Fruit fly (Drosophila melanogaster) whole organism, pupa: ENCODE data around the gene CG13021.

Source experiments
- CG10348 ChIP-seq: fragments of 200-800 bp; sonication (Bioruptor generic); IDR thresholded peaks from 2 replicates; pipeline ENCODE4 v1.3.6; 2022; ENCODE audit warnings: missing biosample characterization, missing genetic modification characterization
- CG13204 ChIP-seq: fragments of 200-800 bp; sonication (Bioruptor generic); optimal IDR thresholded peaks from 2 replicates; lab custom pipeline; 2018; ENCODE audit warnings: missing biosample characterization, mild to moderate bottlenecking, missing genetic modification characterization, moderate library complexity
- CG15710 ChIP-seq: fragments of 200-800 bp; sonication (Bioruptor generic); optimal IDR thresholded peaks from 2 replicates; lab custom pipeline; 2018; ENCODE audit warnings: missing biosample characterization, mild to moderate bottlenecking, missing genetic modification characterization, moderate library complexity
- CG17806 ChIP-seq: fragments of 200-800 bp; sonication (Bioruptor generic); optimal IDR thresholded peaks from 2 replicates; lab custom pipeline; 2018; ENCODE audit warnings: missing biosample characterization, mild to moderate bottlenecking, missing genetic modification characterization, moderate library complexity
- CG32121 ChIP-seq: fragments of 200-800 bp; sonication (Bioruptor generic); IDR thresholded peaks from 2 replicates; pipeline ENCODE4 v1.3.6; 2022; ENCODE audit warnings: missing biosample characterization, missing genetic modification characterization
- CG8301 ChIP-seq: fragments of 200-800 bp; sonication (Bioruptor generic); optimal IDR thresholded peaks from 2 replicates; lab custom pipeline; 2018; ENCODE audit warnings: missing biosample characterization, mild to moderate bottlenecking, missing genetic modification characterization
- CG9948 ChIP-seq: fragments of 200-800 bp; sonication (Bioruptor generic); optimal IDR thresholded peaks from 2 replicates; lab custom pipeline; 2018; ENCODE audit warnings: missing biosample characterization, mild to moderate bottlenecking, missing genetic modification characterization, moderate library complexity
- EcR ChIP-seq: fragments of 200-800 bp; sonication (Bioruptor generic); optimal IDR thresholded peaks from 3 replicates; lab custom pipeline; 2019; ENCODE audit warnings: missing biosample characterization, missing genetic modification characterization, mild to moderate bottlenecking, moderate library complexity, missing genetic modification reagents
- Ets98B ChIP-seq: fragments of 200-800 bp; sonication (Bioruptor generic); IDR thresholded peaks from 2 replicates; pipeline ENCODE4 v1.3.6; 2022; ENCODE audit warnings: missing biosample characterization, missing genetic modification characterization
- Pif1B ChIP-seq: fragments of 200-800 bp; sonication (Bioruptor generic); optimal IDR thresholded peaks from 3 replicates; lab custom pipeline; 2016; ENCODE audit warnings: missing biosample characterization, missing genetic modification characterization
- gl ChIP-seq: fragments of 200-800 bp; sonication (Bioruptor generic); optimal IDR thresholded peaks from 2 replicates; lab custom pipeline; 2018; ENCODE audit warnings: missing biosample characterization, mild to moderate bottlenecking, missing genetic modification characterization
- rn ChIP-seq: fragments of 200-800 bp; sonication (Bioruptor generic); IDR thresholded peaks from 2 replicates; pipeline ENCODE4 v1.3.6; 2022; ENCODE audit warnings: missing biosample characterization, missing genetic modification characterization

DNA sequence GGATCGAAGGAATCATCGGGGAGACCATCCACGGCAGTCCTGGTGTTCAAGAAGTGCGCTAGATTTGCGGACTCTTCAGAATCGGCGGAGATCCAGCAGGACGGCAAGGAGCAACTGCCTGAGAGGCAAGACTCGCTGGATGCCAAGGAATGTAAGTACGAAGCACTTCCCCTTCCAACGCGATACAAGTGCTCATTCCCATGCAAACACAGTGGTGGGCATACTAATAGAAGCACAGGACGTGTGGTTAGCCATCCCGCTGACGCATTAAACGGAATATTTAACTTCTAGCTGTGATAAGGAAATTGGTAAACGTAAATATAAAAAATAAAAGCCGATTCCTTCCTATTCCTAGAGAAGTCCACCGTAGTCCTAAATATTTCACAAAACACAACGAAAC, 28.2 kb upstream of the CG13021 start:
- no peak for TF ChIP-seq CG17806 (tag; lab: Kevin White, UChicago)
- TF ChIP-seq CG10348 (GFP tag; lab: Robert Waterston, UW): no peak
- TF ChIP-seq Ets98B (GFP tag; lab: Robert Waterston, UW): no peak
- TF ChIP-seq CG32121 (GFP tag; lab: Robert Waterston, UW): no peak
- no peak for TF ChIP-seq CG8301 (tag; lab: Kevin White, UChicago)
- TF ChIP-seq CG15710 (tag; lab: Kevin White, UChicago): no peak
- no peak for TF ChIP-seq CG13204
- TF ChIP-seq EcR (GFP tag; lab: Kevin White, UChicago): no peak
- no peak for TF ChIP-seq Pif1B
- TF ChIP-seq gl: no peak
- TF ChIP-seq CG9948 (tag; lab: Kevin White, UChicago): no peak
- no peak for TF ChIP-seq rn (GFP tag; lab: Robert Waterston, UW)
